Worm (Caenorhabditis elegans): ENCODE results near the gene H04M03.11.
A peak's percentile ranks its signal among the peaks of the same experiment; 100 is the strongest.

H04M03.11 gene

ce11 chrIV:5842905-5843304, 41.5 kb downstream of the H04M03.11 start:
- no peak for TF ChIP-seq egl-5 (tag; optimal IDR thresholded peaks at IDR 0.05)
- no peak for TF ChIP-seq nhr-76 (tag; optimal IDR thresholded peaks at IDR 0.05)
- TF ChIP-seq nfya-1 (tag; optimal IDR thresholded peaks at IDR 0.05; ENCODE audit: insufficient read depth): peak; percentile 69
- TF ChIP-seq ceh-9 (tag; optimal IDR thresholded peaks at IDR 0.05): no peak

- TF ChIP-seq nhr-28 (tag; optimal IDR thresholded peaks at IDR 0.05) (no peak), fkh-10 (GFP tag; optimal IDR thresholded peaks at IDR 0.05) (no peak), egl-5 (tag; optimal IDR thresholded peaks at IDR 0.05) (no peak), unc-39 (tag; optimal IDR thresholded peaks at IDR 0.05) (no peak), nhr-237 (tag; optimal IDR thresholded peaks at IDR 0.05) (no peak), mml-1 (tag; optimal IDR thresholded peaks at IDR 0.05) (no peak), ceh-9 (tag; optimal IDR thresholded peaks at IDR 0.05) (no peak), sea-2 (GFP tag; optimal IDR thresholded peaks at IDR 0.05) (no peak), unc-62 (GFP tag; optimal IDR thresholded peaks at IDR 0.05) (no peak), daf-12 (tag; optimal IDR thresholded peaks at IDR 0.05) (no peak), skn-1 (tag; optimal IDR thresholded peaks at IDR 0.05) (no peak), ceh-28 (tag; optimal IDR thresholded peaks at IDR 0.05) (no peak), ZK546.5 (tag; optimal IDR thresholded peaks at IDR 0.05) (no peak), lin-39 (tag; optimal IDR thresholded peaks at IDR 0.05) (no peak), tbx-2 (tag; optimal IDR thresholded peaks at IDR 0.05) (no peak)
These were observed 45.2 kb downstream of the H04M03.11 start, which contains the start of gene C06E7.2 for ce11 chrIV:5839178-5839577. C06E7.2 (plus strand) TSS chrIV:5839478.

ce11 chrIV:5834182-5834581, 50.2 kb downstream of the H04M03.11 start:
- TF ChIP-seq unc-62 (GFP tag; optimal IDR thresholded peaks at IDR 0.05): peak; percentile 16
- peak; percentile 30 for TF ChIP-seq egl-5 (tag; optimal IDR thresholded peaks at IDR 0.05)
- TF ChIP-seq nhr-76 (tag; optimal IDR thresholded peaks at IDR 0.05): no peak

- TF ChIP-seq nfya-1 (tag; optimal IDR thresholded peaks at IDR 0.05; ENCODE audit: insufficient read depth): no peak
- TF ChIP-seq ZK546.5 (tag; optimal IDR thresholded peaks at IDR 0.05): no peak
- TF ChIP-seq ceh-28 (tag; optimal IDR thresholded peaks at IDR 0.05): no peak
- no peak for TF ChIP-seq sea-2 (GFP tag; optimal IDR thresholded peaks at IDR 0.05)
- TF ChIP-seq pha-4 (tag; optimal IDR thresholded peaks at IDR 0.05): no peak
- no peak for TF ChIP-seq nhr-28 (tag; optimal IDR thresholded peaks at IDR 0.05)
- no peak for TF ChIP-seq lin-39 (tag; optimal IDR thresholded peaks at IDR 0.05)
These were observed 51.6 kb downstream of the H04M03.11 start for ce11 chrIV:5832801-5833200.

Measured in whole organism, L3 larva.